Worm (Caenorhabditis elegans) whole organism, L4/young adult: ENCODE measurements around the gene Y64H9A.2.

Experiments
- W03F9.2 ChIP-seq: fragments of 150-350 bp; optimal IDR thresholded peaks from 2 replicates; lab custom pipeline; 2014; ENCODE audit warnings: missing biosample characterization, missing genetic modification characterization
- dao-5 ChIP-seq: sonication (generic microtip); optimal IDR thresholded peaks from 2 replicates; lab custom pipeline; 2016; ENCODE audit warnings: missing genotype, missing genetic modification characterization, moderate library complexity, missing compliant biosample characterization

DNA sequence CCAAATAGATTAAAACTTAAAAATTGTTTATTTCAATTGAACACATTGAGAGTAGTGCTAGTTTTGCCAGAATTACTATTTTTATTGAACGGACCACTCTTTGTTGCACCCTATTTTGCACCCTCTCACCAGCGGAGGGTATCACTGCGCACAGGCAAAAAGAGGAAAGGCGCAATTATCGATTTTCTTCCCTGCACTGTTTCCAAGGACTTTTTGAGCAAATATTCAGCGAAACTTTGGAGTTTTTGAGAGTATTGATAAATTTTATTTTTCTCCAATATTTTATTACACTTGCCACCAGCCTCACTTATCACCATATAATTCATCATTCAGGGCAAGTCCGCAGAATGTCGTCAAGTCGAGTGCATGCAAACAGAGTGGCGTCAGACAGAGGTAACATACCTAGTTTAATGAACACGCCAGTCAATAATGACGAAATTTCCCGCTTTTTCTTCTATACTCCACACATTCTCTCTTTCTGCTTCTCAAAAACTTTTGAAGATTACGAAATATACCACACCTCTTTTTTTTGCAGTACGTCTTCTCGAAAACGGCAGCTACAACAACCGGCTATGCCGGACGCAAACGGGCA, 25.6 kb upstream of the Y64H9A.2 start:
- no peak for TF ChIP-seq dao-5 (tag; lab: Kevin White, UChicago)
- peak; percentile 13 for TF ChIP-seq W03F9.2 (tag; lab: Kevin White, UChicago)
